Fruit fly (Drosophila melanogaster) whole organism, embryonic: ENCODE measurements around the gene MESR6.
A peak's percentile ranks its signal among the peaks of the same experiment; 100 is the strongest.

Source experiments
- Adf1 ChIP-seq: fragments of 200-800 bp; sonication (Bioruptor generic); IDR thresholded peaks from 2 replicates; pipeline ENCODE4 v1.3.6; 2022; ENCODE audit warnings: missing biosample characterization, missing genetic modification characterization
- Atf-2 ChIP-seq: fragments of 200-800 bp; sonication (Bioruptor generic); optimal IDR thresholded peaks from 2 replicates; lab custom pipeline; 2016; ENCODE audit warnings: missing biosample characterization, missing genetic modification characterization
- B-H1 ChIP-seq: fragments of 200-800 bp; sonication (Bioruptor generic); IDR thresholded peaks from 3 replicates; pipeline ENCODE4 v1.3.6; 2022; ENCODE audit warnings: missing biosample characterization, missing genetic modification characterization
- CG11247 ChIP-seq: fragments of 200-800 bp; sonication (Bioruptor generic); IDR thresholded peaks from 2 replicates; pipeline ENCODE4 v1.3.6; 2022; ENCODE audit warnings: missing biosample characterization, missing genetic modification characterization
- CG12071 ChIP-seq: fragments of 200-800 bp; sonication (Bioruptor generic); optimal IDR thresholded peaks from 3 replicates; lab custom pipeline; 2018; ENCODE audit warnings: missing biosample characterization, mild to moderate bottlenecking, missing genetic modification characterization
- CG15011 ChIP-seq: fragments of 200-800 bp; sonication (Bioruptor generic); optimal IDR thresholded peaks from 3 replicates; lab custom pipeline; 2018; ENCODE audit warnings: missing biosample characterization, mild to moderate bottlenecking, missing genetic modification characterization
- CG15696 ChIP-seq: fragments of 200-800 bp; sonication (Bioruptor generic); optimal IDR thresholded peaks from 2 replicates; lab custom pipeline; 2019; ENCODE audit warnings: missing biosample characterization, mild to moderate bottlenecking, missing genetic modification characterization, moderate library complexity
- CG16815 ChIP-seq: fragments of 200-800 bp; sonication (Bioruptor generic); optimal IDR thresholded peaks from 3 replicates; lab custom pipeline; 2017; ENCODE audit warnings: missing biosample characterization, mild to moderate bottlenecking, missing genetic modification characterization
- CG17568 ChIP-seq: fragments of 200-800 bp; sonication (Bioruptor generic); optimal IDR thresholded peaks from 2 replicates; lab custom pipeline; 2018; ENCODE audit warnings: missing biosample characterization, mild to moderate bottlenecking, missing genetic modification characterization, moderate library complexity
- CG2202 ChIP-seq: fragments of 200-800 bp; sonication (Bioruptor generic); optimal IDR thresholded peaks from 2 replicates; lab custom pipeline; 2018; ENCODE audit warnings: missing biosample characterization, mild to moderate bottlenecking, missing genetic modification characterization
- CG2889 ChIP-seq: fragments of 200-800 bp; sonication (Bioruptor generic); IDR thresholded peaks from 3 replicates; pipeline ENCODE4 v1.3.6; 2022; ENCODE audit warnings: missing biosample characterization, missing genetic modification characterization
- CG30403 ChIP-seq: fragments of 200-800 bp; sonication (Bioruptor generic); optimal IDR thresholded peaks from 3 replicates; lab custom pipeline; 2016; ENCODE audit warnings: missing biosample characterization, missing genetic modification characterization
- CG3065 ChIP-seq: fragments of 200-800 bp; sonication (Bioruptor generic); optimal IDR thresholded peaks from 2 replicates; lab custom pipeline; 2016; ENCODE audit warnings: missing biosample characterization, missing genetic modification characterization
- CG31365 ChIP-seq: fragments of 200-800 bp; sonication (Bioruptor generic); optimal IDR thresholded peaks from 2 replicates; lab custom pipeline; 2018; ENCODE audit warnings: missing biosample characterization, mild to moderate bottlenecking, missing genetic modification characterization
- CG4404 ChIP-seq: fragments of 200-800 bp; sonication (Bioruptor generic); IDR thresholded peaks from 2 replicates; pipeline ENCODE4 v1.3.6; 2022; ENCODE audit warnings: missing biosample characterization, missing genetic modification characterization
- CG5953 ChIP-seq: fragments of 200-800 bp; sonication (Bioruptor generic); IDR thresholded peaks from 2 replicates; pipeline ENCODE4 v1.3.6; 2022; ENCODE audit warnings: missing biosample characterization, missing genetic modification characterization
- CG6254 ChIP-seq: fragments of 200-800 bp; sonication (Bioruptor generic); optimal IDR thresholded peaks from 3 replicates; lab custom pipeline; 2017; ENCODE audit warnings: mild to moderate bottlenecking, missing biosample characterization, missing genetic modification reagents, missing genetic modification characterization
- CG6765 ChIP-seq: fragments of 200-800 bp; sonication (Bioruptor generic); optimal IDR thresholded peaks from 3 replicates; lab custom pipeline; 2017; ENCODE audit warnings: missing biosample characterization, mild to moderate bottlenecking, missing genetic modification characterization
- CG6813 ChIP-seq: fragments of 200-800 bp; sonication (Bioruptor generic); optimal IDR thresholded peaks from 2 replicates; lab custom pipeline; 2017; ENCODE audit warnings: missing biosample characterization, missing genetic modification characterization, mild to moderate bottlenecking, moderate library complexity, missing genetic modification reagents
- CG7786 ChIP-seq: fragments of 200-800 bp; sonication (Bioruptor generic); optimal IDR thresholded peaks from 2 replicates; lab custom pipeline; 2016; ENCODE audit warnings: missing biosample characterization, missing genetic modification characterization
- CG8290 ChIP-seq, 3 experiments: fragments of 200-800 bp; sonication (Bioruptor generic); optimal IDR thresholded peaks; 2 replicates each; lab custom pipeline; 2016 to 2019; ENCODE audit warnings: missing biosample characterization in 3 of 3, missing genetic modification characterization in 3 of 3, mild to moderate bottlenecking in 2 of 3, moderate library complexity in 1 of 3
- CG8478 ChIP-seq: fragments of >200 bp; optimal IDR thresholded peaks from 2 replicates; lab custom pipeline; 2018
- CG9932 ChIP-seq: fragments of 200-800 bp; sonication (Bioruptor generic); IDR thresholded peaks from 2 replicates; pipeline ENCODE4 v1.3.6; 2022; ENCODE audit warnings: missing biosample characterization, missing genetic modification characterization
- E2f2 ChIP-seq: fragments of 200-800 bp; sonication (Bioruptor generic); IDR thresholded peaks from 2 replicates; pipeline ENCODE4 v1.3.6; 2022; ENCODE audit warnings: missing biosample characterization, missing genetic modification characterization
- Ets65A ChIP-seq: fragments of 200-800 bp; sonication (Bioruptor generic); peaks from one replicate; lab custom pipeline; 2016; ENCODE audit warnings: missing biosample characterization, missing genetic modification characterization
- HHEX ChIP-seq: fragments of 200-800 bp; sonication (Bioruptor generic); optimal IDR thresholded peaks from 3 replicates; lab custom pipeline; 2017; ENCODE audit warnings: missing biosample characterization, mild to moderate bottlenecking, missing genetic modification characterization, missing genetic modification reagents
- HmgD ChIP-seq: fragments of 200-800 bp; sonication (Bioruptor generic); optimal IDR thresholded peaks from 3 replicates; lab custom pipeline; 2016; ENCODE audit warnings: missing biosample characterization, missing genetic modification characterization
- Hr51 ChIP-seq, 2 experiments: fragments of 200-800 bp; sonication (Bioruptor generic); optimal IDR thresholded peaks; 2 replicates in 1 of 2; 3 replicates in 1 of 2; lab custom pipeline; 2016 to 2018; ENCODE audit warnings: missing biosample characterization in 2 of 2, missing genetic modification characterization in 2 of 2, mild to moderate bottlenecking in 1 of 2, moderate library complexity in 1 of 2
- MBD-R2 ChIP-seq: fragments of 200-800 bp; sonication (Bioruptor generic); IDR thresholded peaks from 2 replicates; pipeline ENCODE4 v1.3.6; 2022; ENCODE audit warnings: missing biosample characterization, missing genetic modification characterization
- Meics ChIP-seq: fragments of 200-800 bp; sonication (Bioruptor generic); optimal IDR thresholded peaks from 2 replicates; lab custom pipeline; 2017; ENCODE audit warnings: missing biosample characterization, mild to moderate bottlenecking, missing genetic modification characterization
- Pdp1 ChIP-seq, 2 experiments: fragments of 200-800 bp; sonication (Bioruptor generic); optimal IDR thresholded peaks; 3 replicates each; lab custom pipeline; 2016; ENCODE audit warnings: missing biosample characterization in 2 of 2, missing genetic modification characterization in 2 of 2, mild to moderate bottlenecking in 1 of 2, moderate library complexity in 1 of 2
- Rfx ChIP-seq: fragments of 200-800 bp; sonication (Bioruptor generic); IDR thresholded peaks from 2 replicates; pipeline ENCODE4 v1.3.6; 2022; ENCODE audit warnings: missing biosample characterization, missing genetic modification characterization
- Taf1 ChIP-seq: fragments of 200-800 bp; sonication (Bioruptor generic); IDR thresholded peaks from 2 replicates; pipeline ENCODE4 v1.3.6; 2022; ENCODE audit warnings: missing biosample characterization, missing genetic modification characterization
- Trl ChIP-seq, 3 experiments: fragments of >200 bp in 2 of 3; fragments of 200-800 bp in 1 of 3; sonication (Bioruptor generic) in 1 of 3; optimal IDR thresholded peaks; 2 replicates in 1 of 3; 3 replicates in 2 of 3; lab custom pipeline; 2016 to 2017; ENCODE audit warnings: missing biosample characterization in 1 of 3, missing genetic modification characterization in 1 of 3
- chinmo ChIP-seq: fragments of 200-800 bp; sonication (Bioruptor generic); IDR thresholded peaks from 4 replicates; pipeline ENCODE4 v1.3.6; 2022; ENCODE audit warnings: missing biosample characterization, missing genetic modification characterization; ENCODE audit not compliant: partially characterized antibody
- chm ChIP-seq: fragments of 200-800 bp; sonication (Bioruptor generic); IDR thresholded peaks from 2 replicates; pipeline ENCODE4 v1.3.6; 2022; ENCODE audit warnings: missing biosample characterization, missing genetic modification characterization
- dan ChIP-seq: fragments of 200-800 bp; sonication (Bioruptor generic); IDR thresholded peaks from 2 replicates; pipeline ENCODE4 v1.3.6; 2022; ENCODE audit warnings: missing biosample characterization, missing genetic modification characterization
- dmrt99B ChIP-seq: fragments of 200-800 bp; sonication (Bioruptor generic); optimal IDR thresholded peaks from 2 replicates; lab custom pipeline; 2018; ENCODE audit warnings: missing biosample characterization, mild to moderate bottlenecking, missing genetic modification characterization, moderate library complexity
- gce ChIP-seq: fragments of 200-800 bp; sonication (Bioruptor generic); IDR thresholded peaks from 3 replicates; pipeline ENCODE4 v1.3.6; 2022; ENCODE audit warnings: missing biosample characterization, missing genetic modification characterization
- hbn ChIP-seq: fragments of 200-800 bp; sonication (Bioruptor generic); IDR thresholded peaks from 2 replicates; pipeline ENCODE4 v1.3.6; 2022; ENCODE audit warnings: missing biosample characterization, missing genetic modification characterization; ENCODE audit not compliant: partially characterized antibody
- hkb ChIP-seq, 2 experiments: fragments of 200-800 bp in 1 of 2; fragments of >200 bp in 1 of 2; sonication (Bioruptor generic) in 1 of 2; IDR thresholded peaks in 1 of 2; optimal IDR thresholded peaks in 1 of 2; 2 replicates each; pipeline versions ENCODE4 v1.3.6 to Lab custom; 2017 to 2022; ENCODE audit warnings: missing biosample characterization in 1 of 2, missing genetic modification characterization in 1 of 2
- hth ChIP-seq: fragments of >200 bp; optimal IDR thresholded peaks from 2 replicates; lab custom pipeline; 2017; ENCODE audit warnings: inconsistent platforms
- nerfin-1 ChIP-seq: fragments of 200-800 bp; sonication (Bioruptor generic); optimal IDR thresholded peaks from 3 replicates; lab custom pipeline; 2019; ENCODE audit warnings: missing biosample characterization, mild to moderate bottlenecking, missing genetic modification characterization, moderate library complexity
- pfk ChIP-seq: fragments of 200-800 bp; sonication (Bioruptor generic); optimal IDR thresholded peaks from 2 replicates; lab custom pipeline; 2018; ENCODE audit warnings: missing biosample characterization, mild to moderate bottlenecking, missing genetic modification characterization, moderate library complexity
- scrt ChIP-seq: fragments of 200-800 bp; sonication (Bioruptor generic); optimal IDR thresholded peaks from 2 replicates; lab custom pipeline; 2018; ENCODE audit warnings: missing biosample characterization, mild to moderate bottlenecking, missing genetic modification characterization, moderate library complexity
- seq ChIP-seq: fragments of 200-800 bp; sonication (Bioruptor generic); IDR thresholded peaks from 2 replicates; pipeline ENCODE4 v1.3.6; 2022; ENCODE audit warnings: missing biosample characterization, missing genetic modification characterization
- so ChIP-seq: fragments of 200-800 bp; sonication (Bioruptor generic); IDR thresholded peaks from 3 replicates; pipeline ENCODE4 v1.3.6; 2022; ENCODE audit warnings: missing biosample characterization, missing genetic modification characterization
- toy ChIP-seq: fragments of 200-800 bp; sonication (Bioruptor generic); IDR thresholded peaks from 2 replicates; pipeline ENCODE4 v1.3.6; 2022; ENCODE audit warnings: missing biosample characterization, missing genetic modification characterization
- wek ChIP-seq: fragments of 200-800 bp; sonication (Bioruptor generic); optimal IDR thresholded peaks from 3 replicates; lab custom pipeline; 2018; ENCODE audit warnings: missing biosample characterization, mild to moderate bottlenecking, missing genetic modification characterization, moderate library complexity
- zf30C ChIP-seq: fragments of 200-800 bp; sonication (Bioruptor generic); optimal IDR thresholded peaks from 3 replicates; lab custom pipeline; 2018; ENCODE audit warnings: missing biosample characterization, mild to moderate bottlenecking, missing genetic modification characterization

The MESR6 gene

DNA sequence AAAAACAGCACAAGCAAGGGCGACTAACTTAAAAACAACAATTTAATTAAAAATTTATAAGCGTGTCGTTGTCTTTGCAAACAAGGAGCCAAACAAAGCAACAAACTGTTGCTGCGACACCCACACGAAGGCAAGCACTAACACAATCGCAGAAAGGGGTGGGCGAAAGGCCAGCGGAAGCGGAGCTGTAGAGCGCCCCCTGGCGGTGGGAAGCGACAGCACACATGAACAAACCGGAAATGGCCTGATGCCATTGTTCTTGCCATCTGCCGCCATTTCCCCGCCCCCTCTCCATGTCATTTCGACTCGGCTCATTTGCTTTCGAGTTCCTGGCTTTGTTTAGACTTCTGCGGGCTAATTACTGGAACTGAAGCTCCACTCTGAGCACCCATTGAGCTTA is 40.1 kb downstream of the MESR6 start (continued):
- peak; percentile 42 for TF ChIP-seq HHEX (GFP tag; lab: Kevin White, UChicago)
- TF ChIP-seq Trl (optimal IDR thresholded peaks at IDR 0.05; lab: Kevin White, UChicago) = no peak
- TF ChIP-seq Trl (GFP tag; optimal IDR thresholded peaks at IDR 0.05; lab: Kevin White, UChicago) = no peak
- TF ChIP-seq HmgD = no peak
- no peak for TF ChIP-seq CG2202 (tag; lab: Kevin White, UChicago)
- peak; percentile 66 for TF ChIP-seq CG6765
- peak; percentile 20 for TF ChIP-seq dmrt99B (tag; lab: Kevin White, UChicago)
- no peak for TF ChIP-seq Rfx
- no peak for TF ChIP-seq CG15011 (GFP tag; lab: Kevin White, UChicago)
- TF ChIP-seq CG6813 = peak; percentile 53
- no peak for TF ChIP-seq hth
- TF ChIP-seq MBD-R2 (GFP tag; lab: Robert Waterston, UW) = no peak
- TF ChIP-seq so (GFP tag; lab: Robert Waterston, UW) = no peak
- peak; percentile 68 for TF ChIP-seq scrt (GFP tag; lab: Kevin White, UChicago)
- no peak for TF ChIP-seq CG8290 (GFP tag; optimal IDR thresholded peaks at IDR 0.05; lab: Kevin White, UChicago)
- TF ChIP-seq CG8290 (tag; optimal IDR thresholded peaks at IDR 0.05; lab: Kevin White, UChicago) = peak in 1 of 2 experiments; percentile 50
- no peak for TF ChIP-seq hkb (optimal IDR thresholded peaks at IDR 0.05; lab: Kevin White, UChicago)
- TF ChIP-seq hkb (GFP tag; IDR thresholded peaks at IDR 0.05; lab: Robert Waterston, UW) = peak; percentile 26; the same call in 1 of the 2 replicates
- TF ChIP-seq seq (GFP tag; lab: Robert Waterston, UW) = 0 out of 2 replicates have a peak, but pooled peaks have one; percentile 32
- TF ChIP-seq Ets65A = peak; percentile 78
- peak; percentile 27 for TF ChIP-seq CG31365 (tag; lab: Kevin White, UChicago)
- no peak for TF ChIP-seq CG8478 (lab: Kevin White, UChicago)
- TF ChIP-seq wek (GFP tag; lab: Kevin White, UChicago) = peak; percentile 23
- TF ChIP-seq B-H1 (GFP tag; lab: Robert Waterston, UW) = no peak
- TF ChIP-seq Taf1 (GFP tag; lab: Robert Waterston, UW) = no peak
- TF ChIP-seq Meics (GFP tag; lab: Kevin White, UChicago) = peak; percentile 43
- TF ChIP-seq pfk (GFP tag; lab: Kevin White, UChicago) = peak; percentile 31
- no peak for TF ChIP-seq CG2889 (GFP tag; lab: Robert Waterston, UW)
- TF ChIP-seq chinmo (GFP tag; lab: Robert Waterston, UW) = no peak
- TF ChIP-seq Pdp1 (GFP tag; optimal IDR thresholded peaks at IDR 0.05; lab: Kevin White, UChicago) = no peak
- no peak for TF ChIP-seq CG7786 (GFP tag; lab: Kevin White, UChicago)
- peak; percentile 0 for TF ChIP-seq CG17568 (GFP tag; lab: Kevin White, UChicago)
- TF ChIP-seq chm (GFP tag; lab: Robert Waterston, UW) = peak; percentile 66
- TF ChIP-seq Hr51 (GFP tag; optimal IDR thresholded peaks at IDR 0.05; lab: Kevin White, UChicago) = peak in 1 of 2 experiments; percentile 15
- TF ChIP-seq dan = no peak
- no peak for TF ChIP-seq CG30403
- TF ChIP-seq toy (GFP tag; lab: Robert Waterston, UW) = peak; percentile 34; the same call in 1 of the 2 replicates
- TF ChIP-seq E2f2 (GFP tag; lab: Robert Waterston, UW) = 0 out of 2 replicates have a peak, but pooled peaks have one; percentile 12
- TF ChIP-seq hbn (GFP tag; lab: Robert Waterston, UW) = no peak
- TF ChIP-seq Atf-2 (GFP tag; lab: Kevin White, UChicago) = no peak
- TF ChIP-seq gce (GFP tag; lab: Robert Waterston, UW) = 0 out of 3 replicates have a peak, but pooled peaks have one; percentile 48
- peak; percentile 45; the same call in 1 of the 2 replicates for TF ChIP-seq CG11247 (GFP tag; lab: Robert Waterston, UW)
- TF ChIP-seq CG15696 (tag; lab: Kevin White, UChicago) = no peak
- no peak for TF ChIP-seq zf30C (GFP tag; lab: Kevin White, UChicago)
- no peak for TF ChIP-seq CG4404 (GFP tag; lab: Robert Waterston, UW)
- peak; percentile 43 for TF ChIP-seq CG6254 (GFP tag; lab: Kevin White, UChicago)
- no peak for TF ChIP-seq CG16815 (GFP tag; lab: Kevin White, UChicago)
- 0 out of 2 replicates have a peak, but pooled peaks have one; percentile 29 for TF ChIP-seq CG9932 (GFP tag; lab: Robert Waterston, UW)
- no peak for TF ChIP-seq Adf1
- TF ChIP-seq nerfin-1 (tag; lab: Kevin White, UChicago) = peak; percentile 13
- no peak for TF ChIP-seq CG3065
- no peak for TF ChIP-seq CG5953 (GFP tag; lab: Robert Waterston, UW)
- peak; percentile 55 for TF ChIP-seq CG12071 (GFP tag; lab: Kevin White, UChicago)
